Fruit fly (Drosophila melanogaster): ENCODE data around the gene CG14907.

CG14907 gene

DNA sequence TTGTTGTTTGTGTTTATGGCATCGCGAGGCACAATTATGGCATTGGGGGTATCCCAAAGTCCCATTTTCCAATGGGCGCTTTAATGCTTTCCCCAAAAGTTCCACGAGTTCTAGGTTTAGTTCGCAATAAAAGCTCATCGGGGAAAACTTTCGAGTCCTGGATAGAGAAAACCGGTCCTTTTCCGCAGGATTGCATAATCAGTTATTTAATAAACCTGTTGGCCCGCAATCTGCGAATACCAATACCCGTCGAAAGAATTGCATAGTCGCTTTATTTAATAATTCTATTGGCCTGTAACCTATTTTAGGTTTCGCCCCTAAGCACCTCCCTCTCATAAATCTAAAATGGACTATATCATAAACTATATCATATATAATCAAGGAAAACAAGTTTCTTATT, 46.2 kb downstream of the CG14907 start:
- TF ChIP-seq CG17801 (GFP tag; optimal IDR thresholded peaks at IDR 0.05; ENCODE audit: partially characterized antibody) = no peak

DNA sequence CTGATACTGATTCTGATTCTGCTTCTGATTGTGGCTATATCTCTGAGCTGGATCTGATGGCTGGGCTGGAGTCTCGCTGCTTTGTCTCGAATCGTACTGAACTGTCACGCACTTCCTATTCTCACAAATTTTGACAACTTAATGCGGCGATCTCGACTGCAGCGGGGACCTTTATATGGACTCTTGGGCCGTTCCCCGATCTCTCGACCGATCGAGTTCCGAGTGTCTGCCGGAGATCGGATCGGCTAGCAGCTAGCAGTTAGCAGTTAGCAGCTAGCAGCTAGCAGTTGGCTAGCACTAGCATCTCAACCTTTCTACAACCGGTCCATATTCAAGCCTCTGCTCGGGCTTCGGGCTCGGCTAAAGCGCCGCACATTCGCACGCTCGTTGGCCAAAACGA, 47.4 kb downstream of the CG14907 start, which contains the start of gene CG10345:
TSS of gene CG10345 (minus strand) at position 147 of the 400 bp plus-strand sequence.
- TF ChIP-seq CG17801 (GFP tag; optimal IDR thresholded peaks at IDR 0.05; ENCODE audit: partially characterized antibody) = no peak

All from ovary, adult (tissue).